Worm (Caenorhabditis elegans): ENCODE data around the gene unc-2.
A peak's percentile ranks its signal among the peaks of the same experiment; 100 is the strongest.

DNA sequence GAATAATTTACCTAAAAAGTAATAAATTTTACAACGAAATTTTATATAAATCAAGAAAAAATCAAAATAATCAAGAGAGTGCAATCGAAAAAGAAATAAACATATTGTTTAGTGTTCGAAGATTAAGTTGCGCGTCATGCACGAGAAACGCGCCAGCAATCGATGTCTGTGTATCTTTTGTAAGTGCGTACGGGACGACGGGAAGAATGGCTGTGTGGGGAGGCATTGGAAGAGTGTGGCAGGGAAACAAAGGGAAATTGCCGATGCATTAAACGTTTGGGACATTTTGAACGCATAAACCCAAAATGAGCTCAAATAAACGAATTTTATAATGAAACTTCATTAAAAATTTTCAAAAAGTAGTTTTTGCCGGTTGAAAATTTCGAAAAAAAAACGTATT is 76.2 kb downstream of the unc-2 start, which contains the start of gene immt-1:
- TF ChIP-seq nhr-120 (GFP tag; IDR thresholded peaks at IDR 0.05) (no peak), snpc-4 (GFP tag; optimal IDR thresholded peaks at IDR 0.05) (peak; percentile 58), snpc-4 (tag; optimal IDR thresholded peaks at IDR 0.05) (peak in 2 of 4 experiments; percentile 36 to 47), hmg-1.2 (GFP tag; IDR thresholded peaks at IDR 0.05) (peak; percentile 39; the same call in 1 of the 2 replicates), ztf-22 (GFP tag; optimal IDR thresholded peaks at IDR 0.05) (no peak), athp-1 (tag; optimal IDR thresholded peaks at IDR 0.05) (no peak), aptf-2 (GFP tag; conservative IDR thresholded peaks at IDR 0.05) (no peak), lir-1 (GFP tag; conservative IDR thresholded peaks at IDR 0.05) (no peak)
